Fruit fly (Drosophila melanogaster) whole organism, prepupa: ENCODE data around the gene CG12118.

ENCODE experiments used
- CG10631 ChIP-seq: fragments of 200-800 bp; sonication (Bioruptor generic); optimal IDR thresholded peaks from 2 replicates; lab custom pipeline; 2016; ENCODE audit warnings: missing biosample characterization, missing genetic modification characterization
- CG10669 ChIP-seq: fragments of 200-800 bp; sonication (Bioruptor generic); optimal IDR thresholded peaks from 3 replicates; lab custom pipeline; 2018; ENCODE audit warnings: missing biosample characterization, mild to moderate bottlenecking, missing genetic modification characterization, moderate library complexity
- CG11762 ChIP-seq: fragments of 200-800 bp; sonication (Bioruptor generic); optimal IDR thresholded peaks from 3 replicates; lab custom pipeline; 2016; ENCODE audit warnings: missing biosample characterization, missing genetic modification characterization; ENCODE audit not compliant: insufficient read depth
- CG11902 ChIP-seq: fragments of 200-800 bp; sonication (Bioruptor generic); optimal IDR thresholded peaks from 3 replicates; lab custom pipeline; 2016; ENCODE audit warnings: missing biosample characterization, missing genetic modification characterization
- CG15336 ChIP-seq: fragments of 200-800 bp; sonication (Bioruptor generic); IDR thresholded peaks from 2 replicates; pipeline ENCODE4 v1.3.6; 2022; ENCODE audit warnings: missing biosample characterization, missing genetic modification characterization
- CG1621 ChIP-seq: fragments of 200-800 bp; sonication (Bioruptor generic); optimal IDR thresholded peaks from 3 replicates; lab custom pipeline; 2018; ENCODE audit warnings: missing biosample characterization, mild to moderate bottlenecking, missing genetic modification characterization
- CG16779 ChIP-seq: fragments of 200-800 bp; sonication (Bioruptor generic); optimal IDR thresholded peaks from 3 replicates; lab custom pipeline; 2017; ENCODE audit warnings: missing biosample characterization, mild to moderate bottlenecking, missing genetic modification characterization
- CG32006 ChIP-seq: fragments of 200-800 bp; sonication (Bioruptor generic); optimal IDR thresholded peaks from 3 replicates; lab custom pipeline; 2017; ENCODE audit warnings: missing biosample characterization, mild to moderate bottlenecking, missing genetic modification characterization
- CG3919 ChIP-seq: fragments of 200-800 bp; sonication (Bioruptor generic); optimal IDR thresholded peaks from 3 replicates; lab custom pipeline; 2016; ENCODE audit warnings: missing biosample characterization, missing genetic modification characterization
- CG6163 ChIP-seq: fragments of 200-800 bp; sonication (Bioruptor generic); IDR thresholded peaks from 3 replicates; pipeline ENCODE4 v1.3.6; 2022; ENCODE audit warnings: missing biosample characterization, missing genetic modification characterization
- CG6792 ChIP-seq: fragments of 200-800 bp; sonication (Bioruptor generic); optimal IDR thresholded peaks from 3 replicates; lab custom pipeline; 2016; ENCODE audit warnings: missing biosample characterization, missing genetic modification characterization
- CG6854 ChIP-seq: fragments of 200-800 bp; sonication (Bioruptor generic); optimal IDR thresholded peaks from 2 replicates; lab custom pipeline; 2017; ENCODE audit warnings: missing biosample characterization, mild to moderate bottlenecking, missing genetic modification characterization
- CG8119 ChIP-seq: fragments of 200-800 bp; sonication (Bioruptor generic); IDR thresholded peaks from 3 replicates; pipeline ENCODE4 v1.3.6; 2022; ENCODE audit warnings: missing biosample characterization, missing genetic modification characterization
- CG8632 ChIP-seq: fragments of 200-800 bp; sonication (Bioruptor generic); optimal IDR thresholded peaks from 3 replicates; lab custom pipeline; 2016; ENCODE audit warnings: missing biosample characterization, missing genetic modification characterization
- Eip75B ChIP-seq: fragments of 200-800 bp; sonication (Bioruptor generic); optimal IDR thresholded peaks from 3 replicates; lab custom pipeline; 2016; ENCODE audit warnings: missing biosample characterization, missing genetic modification characterization
- Eip78C ChIP-seq: fragments of 200-800 bp; sonication (Bioruptor generic); peaks from one replicate; lab custom pipeline; 2016; ENCODE audit warnings: missing biosample characterization, missing genetic modification characterization
- Ets96B ChIP-seq: fragments of 200-800 bp; optimal IDR thresholded peaks from 2 replicates; lab custom pipeline; 2019; ENCODE audit warnings: missing biosample characterization, mild to moderate bottlenecking, missing genetic modification characterization, moderate library complexity
- Gug ChIP-seq: fragments of 200-800 bp; sonication (Bioruptor generic); IDR thresholded peaks from 2 replicates; pipeline ENCODE4 v1.3.6; 2022; ENCODE audit warnings: missing biosample characterization, missing genetic modification characterization
- Hr38 ChIP-seq: sonication (Bioruptor generic); optimal IDR thresholded peaks from 2 replicates; lab custom pipeline; 2016; ENCODE audit warnings: missing biosample characterization, missing genetic modification characterization
- Hr39 ChIP-seq: fragments of 200-800 bp; sonication (Bioruptor generic); optimal IDR thresholded peaks from 2 replicates; lab custom pipeline; 2016; ENCODE audit warnings: missing biosample characterization, missing genetic modification characterization
- Hr4 ChIP-seq: fragments of 200-800 bp; sonication (Bioruptor generic); optimal IDR thresholded peaks from 3 replicates; lab custom pipeline; 2016; ENCODE audit warnings: missing biosample characterization, missing genetic modification characterization
- Lpt ChIP-seq: fragments of 200-800 bp; sonication (Bioruptor generic); optimal IDR thresholded peaks from 3 replicates; lab custom pipeline; 2016; ENCODE audit warnings: missing biosample characterization, missing genetic modification characterization
- Smox ChIP-seq: fragments of 200-800 bp; sonication (Bioruptor generic); optimal IDR thresholded peaks from 3 replicates; lab custom pipeline; 2016; ENCODE audit warnings: missing biosample characterization, missing genetic modification characterization
- Sox102F ChIP-seq: fragments of 200-800 bp; sonication (Bioruptor generic); optimal IDR thresholded peaks from 2 replicates; lab custom pipeline; 2016; ENCODE audit warnings: missing biosample characterization, mild to moderate bottlenecking, missing genetic modification characterization
- Sox14 ChIP-seq: fragments of 200-800 bp; sonication (Bioruptor generic); optimal IDR thresholded peaks from 3 replicates; lab custom pipeline; 2016; ENCODE audit warnings: missing biosample characterization, missing genetic modification characterization
- achi ChIP-seq: fragments of 200-800 bp; sonication (Bioruptor generic); optimal IDR thresholded peaks from 3 replicates; lab custom pipeline; 2016; ENCODE audit warnings: missing biosample characterization, missing genetic modification characterization
- acj6 ChIP-seq: fragments of 200-800 bp; sonication (Bioruptor generic); optimal IDR thresholded peaks from 3 replicates; lab custom pipeline; 2016; ENCODE audit warnings: missing biosample characterization, missing genetic modification characterization
- cyc ChIP-seq: fragments of 200-800 bp; sonication (Bioruptor generic); optimal IDR thresholded peaks from 3 replicates; lab custom pipeline; 2016; ENCODE audit warnings: missing biosample characterization, missing genetic modification characterization
- dac ChIP-seq: fragments of 200-800 bp; sonication (Bioruptor generic); optimal IDR thresholded peaks from 2 replicates; lab custom pipeline; 2017; ENCODE audit warnings: missing biosample characterization, mild to moderate bottlenecking, missing genetic modification characterization
- dsx ChIP-seq: fragments of 200-800 bp; optimal IDR thresholded peaks from 3 replicates; lab custom pipeline; 2019; ENCODE audit warnings: missing biosample characterization, mild to moderate bottlenecking, missing genetic modification characterization, moderate library complexity; ENCODE audit not compliant: poor library complexity, severe bottlenecking
- eg ChIP-seq: fragments of 200-800 bp; sonication (Bioruptor generic); IDR thresholded peaks from 3 replicates; pipeline ENCODE4 v1.3.6; 2022; ENCODE audit warnings: missing biosample characterization, missing genetic modification characterization
- esn ChIP-seq: fragments of 200-800 bp; sonication (Bioruptor generic); optimal IDR thresholded peaks from 2 replicates; lab custom pipeline; 2016; ENCODE audit warnings: missing biosample characterization, mild to moderate bottlenecking, missing genetic modification characterization, moderate library complexity
- fd85E ChIP-seq: fragments of 200-800 bp; sonication (Bioruptor generic); optimal IDR thresholded peaks from 3 replicates; lab custom pipeline; 2016; ENCODE audit warnings: missing biosample characterization, missing genetic modification characterization
- fkh ChIP-seq: fragments of 200-800 bp; sonication (Bioruptor generic); optimal IDR thresholded peaks from 3 replicates; lab custom pipeline; 2017; ENCODE audit warnings: missing biosample characterization, mild to moderate bottlenecking, missing genetic modification characterization, moderate library complexity
- lz ChIP-seq: fragments of 200-800 bp; sonication (Bioruptor generic); optimal IDR thresholded peaks from 3 replicates; lab custom pipeline; 2016; ENCODE audit warnings: missing biosample characterization, missing genetic modification characterization
- net ChIP-seq: fragments of 200-800 bp; sonication (Bioruptor generic); optimal IDR thresholded peaks from 3 replicates; lab custom pipeline; 2016; ENCODE audit warnings: missing biosample characterization, missing genetic modification characterization
- spab ChIP-seq: fragments of 200-800 bp; sonication (Bioruptor generic); optimal IDR thresholded peaks from 2 replicates; lab custom pipeline; 2017; ENCODE audit warnings: missing biosample characterization, mild to moderate bottlenecking, missing genetic modification characterization, missing genetic modification reagents
- ss ChIP-seq, 2 experiments: fragments of 200-800 bp; sonication (Bioruptor generic); optimal IDR thresholded peaks; 2 replicates in 1 of 2; 3 replicates in 1 of 2; lab custom pipeline; 2017 to 2018; ENCODE audit warnings: mild to moderate bottlenecking in 2 of 2, missing biosample characterization in 2 of 2, missing genetic modification characterization in 2 of 2, moderate library complexity in 1 of 2
- topi ChIP-seq: fragments of 200-800 bp; sonication (Bioruptor generic); optimal IDR thresholded peaks from 3 replicates; lab custom pipeline; 2016; ENCODE audit warnings: missing biosample characterization, missing genetic modification characterization
- vri ChIP-seq: fragments of 200-800 bp; sonication (Bioruptor generic); optimal IDR thresholded peaks from 3 replicates; lab custom pipeline; 2016; ENCODE audit warnings: missing biosample characterization, mild to moderate bottlenecking, missing genetic modification characterization

The CG12118 gene

dm6 chrX:9155134-9155533 lies 41.1 kb downstream of the CG12118 start (continued):
- peak; percentile 74 for TF ChIP-seq Hr4
- no peak for TF ChIP-seq vri (GFP tag; lab: Kevin White, UChicago)
- TF ChIP-seq Hr38 (GFP tag; lab: Kevin White, UChicago): no peak
- TF ChIP-seq CG1621 (tag; lab: Kevin White, UChicago): peak; percentile 20
- peak; percentile 66 for TF ChIP-seq spab
- TF ChIP-seq net: peak; percentile 46
- TF ChIP-seq CG8632 (GFP tag; lab: Kevin White, UChicago): peak; percentile 36
- TF ChIP-seq CG10669 (GFP tag; lab: Kevin White, UChicago): peak; percentile 81
- peak; percentile 55 for TF ChIP-seq Smox (GFP tag; lab: Kevin White, UChicago)
- peak; percentile 64 for TF ChIP-seq Hr39
- TF ChIP-seq Gug (GFP tag; lab: Robert Waterston, UW): peak; percentile 70
- peak; percentile 69 for TF ChIP-seq CG10631 (GFP tag; lab: Kevin White, UChicago)
- TF ChIP-seq ss (GFP tag; optimal IDR thresholded peaks at IDR 0.05; lab: Kevin White, UChicago): peak; percentile 70 to 72
- peak; percentile 76 for TF ChIP-seq Ets96B (tag; lab: Kevin White, UChicago)
- TF ChIP-seq, all 60 proteins: peak for 51

dm6 chrX:9152127-9152598 lies 44.1 kb downstream of the CG12118 start:
- TF ChIP-seq CG16779 (tag; lab: Kevin White, UChicago) (peak; percentile 53), achi (peak; percentile 28), CG11902 (GFP tag; lab: Kevin White, UChicago) (no peak), CG6854 (peak; percentile 22), Sox102F (no peak), CG11762 (GFP tag; lab: Kevin White, UChicago) (peak; percentile 9), esn (GFP tag; lab: Kevin White, UChicago) (peak; percentile 49), topi (GFP tag; lab: Kevin White, UChicago) (peak; percentile 24), CG32006 (GFP tag; lab: Kevin White, UChicago) (peak; percentile 42), CG6163 (GFP tag; lab: Robert Waterston, UW) (peak; percentile 64; the same call in 1 of the 3 replicates), vri (GFP tag; lab: Kevin White, UChicago) (peak; percentile 83), eg (peak; percentile 72; the same call in 2 of the 3 replicates), fd85E (no peak), net (peak; percentile 29), dsx (GFP tag; lab: Kevin White, UChicago) (peak; percentile 4), CG8119 (GFP tag; lab: Robert Waterston, UW) (peak; percentile 63), Sox14 (GFP tag; lab: Kevin White, UChicago) (peak; percentile 61), Eip75B (GFP tag; lab: Kevin White, UChicago) (peak; percentile 21), Eip78C (peak; percentile 80), CG3919 (peak; percentile 33), CG10669 (GFP tag; lab: Kevin White, UChicago) (no peak), ss (GFP tag; optimal IDR thresholded peaks at IDR 0.05; lab: Kevin White, UChicago) (peak; percentile 59 to 73), cyc (peak; percentile 37), CG8632 (GFP tag; lab: Kevin White, UChicago) (no peak), lz (peak; percentile 30), Smox (GFP tag; lab: Kevin White, UChicago) (peak; percentile 28), Gug (GFP tag; lab: Robert Waterston, UW) (no peak; the same call in 1 of the 2 replicates), Lpt (peak; percentile 85), Hr4 (no peak), CG6792 (GFP tag; lab: Kevin White, UChicago) (peak; percentile 2), CG1621 (tag; lab: Kevin White, UChicago) (peak; percentile 47), CG15336 (peak; percentile 65), dac (GFP tag; lab: Kevin White, UChicago) (peak; percentile 44), fkh (GFP tag; lab: Kevin White, UChicago) (peak; percentile 92), acj6 (GFP tag; lab: Kevin White, UChicago) (peak; percentile 5)
